Worm (Caenorhabditis elegans) whole organism, L3 larva: ENCODE results near the gene F35H10.5.
A peak's percentile ranks its signal among the peaks of the same experiment; 100 is the strongest.

ENCODE experiments used
- R02D3.7 ChIP-seq: fragments of 150-350 bp; optimal IDR thresholded peaks from 2 replicates; lab custom pipeline; 2014; ENCODE audit warnings: missing biosample characterization, missing genetic modification characterization
- ZK546.5 ChIP-seq: sonication (generic microtip); optimal IDR thresholded peaks from 2 replicates; lab custom pipeline; 2017; ENCODE audit warnings: missing biosample characterization, missing genetic modification characterization
- aly-2 ChIP-seq: fragments of 150-350 bp; optimal IDR thresholded peaks from 2 replicates; lab custom pipeline; 2014; ENCODE audit warnings: missing biosample characterization, missing genetic modification characterization
- ama-1 ChIP-seq: fragments of 150-350 bp; optimal IDR thresholded peaks from 2 replicates; lab custom pipeline; 2018
- ceh-16 ChIP-seq: sonication (generic microtip); optimal IDR thresholded peaks from 2 replicates; lab custom pipeline; 2017; ENCODE audit warnings: missing biosample characterization, missing genetic modification characterization
- ceh-28 ChIP-seq: fragments of 150-350 bp; optimal IDR thresholded peaks from 2 replicates; lab custom pipeline; 2014; ENCODE audit warnings: missing biosample characterization, missing genetic modification reagents, missing genetic modification characterization
- ceh-82 ChIP-seq: fragments of 150-350 bp; optimal IDR thresholded peaks from 2 replicates; lab custom pipeline; 2014; ENCODE audit warnings: missing biosample characterization, missing genetic modification characterization
- ceh-9 ChIP-seq: sonication (generic microtip); optimal IDR thresholded peaks from 2 replicates; lab custom pipeline; 2018; ENCODE audit warnings: missing biosample characterization, missing genetic modification characterization
- daf-12 ChIP-seq: fragments of 150-350 bp; optimal IDR thresholded peaks from 2 replicates; lab custom pipeline; 2014; ENCODE audit warnings: missing biosample characterization, missing genetic modification reagents, missing genetic modification characterization
- egl-27 ChIP-seq: sonication (generic microtip); optimal IDR thresholded peaks from 4 replicates; lab custom pipeline; 2017; ENCODE audit warnings: missing biosample characterization, missing genetic modification reagents, missing genetic modification characterization
- elt-1 ChIP-seq: fragments of 150-350 bp; optimal IDR thresholded peaks from 2 replicates; lab custom pipeline; 2014; ENCODE audit warnings: missing biosample characterization, missing genetic modification characterization
- elt-2 ChIP-seq: sonication (generic microtip); optimal IDR thresholded peaks from 2 replicates; lab custom pipeline; 2016; ENCODE audit warnings: missing genetic modification reagents, mild to moderate bottlenecking, missing genetic modification characterization, missing compliant biosample characterization
- elt-3 ChIP-seq, 3 experiments: fragments of 150-350 bp in 1 of 3; sonication (generic microtip) in 2 of 3; optimal IDR thresholded peaks; 2 replicates in 2 of 3; 4 replicates in 1 of 3; lab custom pipeline; 2014 to 2017; ENCODE audit warnings: missing biosample characterization in 3 of 3, missing genetic modification characterization in 3 of 3
- eor-1 ChIP-seq, 2 experiments: fragments of 150-350 bp; optimal IDR thresholded peaks; 2 replicates each; lab custom pipeline; 2014 to 2018; ENCODE audit warnings: missing biosample characterization in 2 of 2, missing genetic modification characterization in 2 of 2
- fkh-2 ChIP-seq: fragments of 150-350 bp; optimal IDR thresholded peaks from 2 replicates; lab custom pipeline; 2014; ENCODE audit warnings: missing biosample characterization, missing genetic modification reagents, missing genetic modification characterization
- jun-1 ChIP-seq: fragments of 150-350 bp; optimal IDR thresholded peaks from 2 replicates; lab custom pipeline; 2014; ENCODE audit warnings: missing biosample characterization, missing genetic modification reagents, missing genetic modification characterization
- lin-15B ChIP-seq: fragments of 150-350 bp; optimal IDR thresholded peaks from 2 replicates; lab custom pipeline; 2014; ENCODE audit warnings: missing biosample characterization, missing genetic modification characterization
- lin-39 ChIP-seq: fragments of 150-350 bp; optimal IDR thresholded peaks from 2 replicates; lab custom pipeline; 2018; ENCODE audit warnings: missing biosample characterization, missing genetic modification reagents, missing genetic modification characterization
- lsy-12 ChIP-seq: sonication (generic microtip); optimal IDR thresholded peaks from 2 replicates; lab custom pipeline; 2016; ENCODE audit warnings: mild to moderate bottlenecking, missing genetic modification characterization, missing compliant biosample characterization
- mdl-1 ChIP-seq: fragments of 150-350 bp; optimal IDR thresholded peaks from 2 replicates; lab custom pipeline; 2014; ENCODE audit warnings: missing biosample characterization, missing genetic modification characterization
- mml-1 ChIP-seq: fragments of 150-350 bp; sonication (generic microtip); optimal IDR thresholded peaks from 3 replicates; lab custom pipeline; 2014; ENCODE audit warnings: missing biosample characterization, missing genetic modification characterization
- nfya-1 ChIP-seq: sonication (generic microtip); optimal IDR thresholded peaks from 2 replicates; lab custom pipeline; 2017; ENCODE audit warnings: missing genetic modification characterization, mild to moderate bottlenecking, missing compliant biosample characterization, antibody characterized with exemption, moderate library complexity; ENCODE audit not compliant: insufficient read depth
- nhr-11 ChIP-seq: fragments of 150-350 bp; optimal IDR thresholded peaks from 2 replicates; lab custom pipeline; 2014; ENCODE audit warnings: missing biosample characterization, missing genetic modification characterization
- nhr-12 ChIP-seq: fragments of 150-350 bp; optimal IDR thresholded peaks from 2 replicates; lab custom pipeline; 2014; ENCODE audit warnings: missing biosample characterization, missing genetic modification characterization
- nhr-23 ChIP-seq: fragments of 150-350 bp; optimal IDR thresholded peaks from 2 replicates; lab custom pipeline; 2014; ENCODE audit warnings: missing biosample characterization, missing genetic modification reagents, missing genetic modification characterization
- nhr-237 ChIP-seq: fragments of 150-350 bp; optimal IDR thresholded peaks from 2 replicates; lab custom pipeline; 2014; ENCODE audit warnings: missing biosample characterization, missing genetic modification characterization
- nhr-25 ChIP-seq: sonication (generic microtip); optimal IDR thresholded peaks from 2 replicates; lab custom pipeline; 2017; ENCODE audit warnings: missing biosample characterization, missing genetic modification characterization
- nhr-43 ChIP-seq: sonication (generic microtip); optimal IDR thresholded peaks from 2 replicates; lab custom pipeline; 2016; ENCODE audit warnings: mild to moderate bottlenecking, missing genetic modification characterization, missing compliant biosample characterization; ENCODE audit not compliant: poor library complexity, severe bottlenecking
- nhr-67 ChIP-seq: fragments of 150-350 bp; optimal IDR thresholded peaks from 2 replicates; lab custom pipeline; 2014; ENCODE audit warnings: missing biosample characterization, missing genetic modification characterization
- nhr-76 ChIP-seq: fragments of 150-350 bp; sonication (generic microtip); optimal IDR thresholded peaks from 5 replicates; lab custom pipeline; 2014; ENCODE audit warnings: missing biosample characterization, missing genetic modification characterization
- pha-4 ChIP-seq: fragments of 150-350 bp; optimal IDR thresholded peaks from 2 replicates; lab custom pipeline; 2014; ENCODE audit warnings: missing biosample characterization, missing genetic modification reagents, missing genetic modification characterization
- pqm-1 ChIP-seq: fragments of 150-350 bp; optimal IDR thresholded peaks from 2 replicates; lab custom pipeline; 2017; ENCODE audit warnings: missing biosample characterization, missing genetic modification characterization, inconsistent platforms
- snpc-4 ChIP-seq: fragments of 150-350 bp; optimal IDR thresholded peaks from 2 replicates; lab custom pipeline; 2014; ENCODE audit warnings: missing biosample characterization, missing genetic modification characterization
- unc-62 ChIP-seq: fragments of 150-350 bp; sonication (generic microtip); optimal IDR thresholded peaks from 4 replicates; lab custom pipeline; 2014; ENCODE audit warnings: missing biosample characterization, missing genetic modification reagents, missing genetic modification characterization
- zag-1 ChIP-seq: fragments of 150-350 bp; optimal IDR thresholded peaks from 2 replicates; lab custom pipeline; 2014; ENCODE audit warnings: missing biosample characterization, missing genetic modification characterization
- ztf-11 ChIP-seq: fragments of 150-350 bp; optimal IDR thresholded peaks from 2 replicates; lab custom pipeline; 2014; ENCODE audit warnings: missing biosample characterization, missing genetic modification characterization
- ztf-4 ChIP-seq: fragments of 150-350 bp; optimal IDR thresholded peaks from 2 replicates; lab custom pipeline; 2014; ENCODE audit warnings: missing biosample characterization, missing genetic modification characterization

The F35H10.5 gene

DNA sequence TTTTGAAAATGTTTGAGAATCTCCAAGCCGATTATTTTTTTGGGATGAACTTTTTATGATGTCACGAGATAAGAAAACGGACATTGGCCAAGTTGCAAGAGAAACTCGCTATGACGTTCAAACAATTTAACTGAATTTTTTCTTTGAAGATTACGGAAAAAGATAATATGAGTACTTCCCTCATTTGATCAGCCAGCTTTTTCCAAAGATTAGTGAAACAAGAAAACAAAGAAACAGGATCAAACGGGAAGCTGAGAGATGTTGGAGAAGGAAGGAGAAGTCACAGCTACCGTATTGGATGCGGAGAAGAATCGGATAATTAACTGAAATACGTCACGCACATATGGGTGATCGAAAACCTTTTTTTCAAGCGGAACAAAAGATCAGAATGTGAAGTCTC is 46.4 kb upstream of the F35H10.5 start:
- peak; percentile 62 for TF ChIP-seq nhr-23 (tag; lab: Kevin White, UChicago)
- peak; percentile 0 for TF ChIP-seq nhr-43 (tag; lab: Kevin White, UChicago)
- TF ChIP-seq elt-1 (tag; lab: Kevin White, UChicago): peak; percentile 82
- TF ChIP-seq ceh-82: no peak

DNA sequence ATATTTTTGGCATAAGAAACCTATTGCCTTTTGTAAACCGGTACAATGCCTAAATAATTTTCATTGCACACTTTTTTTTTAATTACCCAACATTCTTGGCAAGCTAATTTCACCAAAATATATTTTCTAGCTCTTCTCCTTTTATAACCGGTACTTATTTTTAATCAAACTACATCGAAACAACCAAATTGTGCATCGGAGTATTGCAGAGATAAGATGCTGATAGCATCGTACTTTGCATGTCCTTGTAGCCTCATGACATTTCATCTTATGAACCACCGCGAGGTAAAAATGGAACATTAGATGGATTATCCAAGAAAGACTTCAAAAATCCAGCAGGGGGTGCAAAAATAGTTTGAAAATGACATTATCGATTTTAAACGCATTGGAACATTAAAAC is 45.3 kb upstream of the F35H10.5 start:
- no peak for TF ChIP-seq ztf-4 (tag; lab: Kevin White, UChicago)
- TF ChIP-seq nhr-23 (tag; lab: Kevin White, UChicago): peak; percentile 12
- TF ChIP-seq mdl-1 (tag; lab: Kevin White, UChicago): no peak
- TF ChIP-seq pqm-1 (tag; lab: Kevin White, UChicago): peak; percentile 44
- no peak for TF ChIP-seq aly-2 (tag; lab: Kevin White, UChicago)
- TF ChIP-seq ama-1 (lab: Kevin White, UChicago): no peak
- no peak for TF ChIP-seq daf-12 (tag; lab: Kevin White, UChicago)
- no peak for TF ChIP-seq lin-39 (tag; lab: Kevin White, UChicago)
- no peak for TF ChIP-seq nfya-1 (tag; lab: Kevin White, UChicago)
- TF ChIP-seq lsy-12 (tag; lab: Kevin White, UChicago): no peak
- no peak for TF ChIP-seq R02D3.7 (tag; lab: Kevin White, UChicago)
- TF ChIP-seq elt-2 (tag; lab: Kevin White, UChicago): peak; percentile 41
- TF ChIP-seq elt-1 (tag; lab: Kevin White, UChicago): peak; percentile 67
- TF ChIP-seq ceh-16 (tag; lab: Kevin White, UChicago): no peak
- TF ChIP-seq ZK546.5: no peak
- TF ChIP-seq ceh-28 (tag; lab: Kevin White, UChicago): no peak
- no peak for TF ChIP-seq elt-3 (tag; optimal IDR thresholded peaks at IDR 0.05; lab: Kevin White, UChicago)
- TF ChIP-seq snpc-4: no peak
- TF ChIP-seq nhr-25 (tag; lab: Kevin White, UChicago): no peak
- TF ChIP-seq jun-1 (tag; lab: Kevin White, UChicago): no peak
- TF ChIP-seq eor-1 (tag; optimal IDR thresholded peaks at IDR 0.05; lab: Kevin White, UChicago): no peak
- no peak for TF ChIP-seq fkh-2 (tag; lab: Kevin White, UChicago)
- TF ChIP-seq nhr-76 (tag; lab: Kevin White, UChicago): no peak
- TF ChIP-seq zag-1 (tag; lab: Kevin White, UChicago): no peak
- no peak for TF ChIP-seq nhr-11 (tag; lab: Kevin White, UChicago)
- no peak for TF ChIP-seq ceh-9 (tag; lab: Kevin White, UChicago)
- no peak for TF ChIP-seq ztf-11 (tag; lab: Kevin White, UChicago)
- TF ChIP-seq nhr-12 (tag; lab: Kevin White, UChicago): no peak
- TF ChIP-seq lin-15B (tag; lab: Kevin White, UChicago): no peak
- TF ChIP-seq nhr-67: no peak
- no peak for TF ChIP-seq pha-4
- no peak for TF ChIP-seq nhr-237 (tag; lab: Kevin White, UChicago)

DNA sequence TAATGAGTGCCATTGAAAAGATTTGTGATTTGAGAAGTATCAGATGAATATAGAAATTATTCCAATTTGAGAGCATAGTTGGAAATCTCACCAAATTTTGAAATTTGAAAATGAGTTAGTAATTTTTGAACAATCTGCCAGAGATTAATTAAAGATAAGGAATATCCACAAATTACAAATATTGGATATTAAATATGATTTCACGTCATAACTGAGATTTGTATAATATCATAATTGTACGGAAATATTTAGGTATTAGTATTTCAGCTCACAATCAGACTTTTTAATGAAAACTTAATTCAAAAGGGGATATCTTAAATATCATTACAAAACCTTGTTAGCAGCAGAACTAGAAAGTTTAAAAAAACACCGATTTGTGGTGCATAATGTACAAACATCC is 40.7 kb upstream of the F35H10.5 start, which contains the start of gene K07H8.7:
TSS of gene K07H8.7 (minus strand) at position 101 of the 400 bp plus-strand sequence.
- no peak for TF ChIP-seq unc-62 (GFP tag; lab: Kevin White, UChicago)
- no peak for TF ChIP-seq ceh-28 (tag; lab: Kevin White, UChicago)
- TF ChIP-seq elt-3 (tag; optimal IDR thresholded peaks at IDR 0.05; lab: Kevin White, UChicago): no peak
- TF ChIP-seq mml-1: no peak
- no peak for TF ChIP-seq pha-4
- no peak for TF ChIP-seq elt-2 (tag; lab: Kevin White, UChicago)
- no peak for TF ChIP-seq nhr-11 (tag; lab: Kevin White, UChicago)
- TF ChIP-seq egl-27 (tag; lab: Kevin White, UChicago): no peak
- TF ChIP-seq nfya-1 (tag; lab: Kevin White, UChicago): no peak
